Fruit fly (Drosophila melanogaster): ENCODE results near the gene CG7484.

CG7484 gene

dm6 chr3L:17615838-17616237 is 38.6 kb upstream of the CG7484 start:
- TF ChIP-seq Sin3A (optimal IDR thresholded peaks at IDR 0.05) (no peak), insv (optimal IDR thresholded peaks at IDR 0.05) (no peak), h (optimal IDR thresholded peaks at IDR 0.05) (no peak), psq (optimal IDR thresholded peaks at IDR 0.05) (no peak), Myc (optimal IDR thresholded peaks at IDR 0.05) (no peak), ttk (optimal IDR thresholded peaks at IDR 0.05) (no peak)

dm6 chr3L:17616876-17617279 is 37.5 kb upstream of the CG7484 start:
- no peak for TF ChIP-seq ttk (optimal IDR thresholded peaks at IDR 0.05)
- no peak for TF ChIP-seq h (optimal IDR thresholded peaks at IDR 0.05)
- no peak for TF ChIP-seq insv (optimal IDR thresholded peaks at IDR 0.05)
- TF ChIP-seq psq (optimal IDR thresholded peaks at IDR 0.05): no peak
- no peak for TF ChIP-seq Myc (optimal IDR thresholded peaks at IDR 0.05)
- TF ChIP-seq Sin3A (optimal IDR thresholded peaks at IDR 0.05): no peak

dm6 chr3L:17619209-17619705 is 35.2 kb upstream of the CG7484 start, which contains the start of gene Eip74EF:
Gene Eip74EF, minus strand, starts transcription at chr3L:17619325.
- TF ChIP-seq Myc (optimal IDR thresholded peaks at IDR 0.05) (no peak), insv (optimal IDR thresholded peaks at IDR 0.05) (no peak), ttk (optimal IDR thresholded peaks at IDR 0.05) (no peak), h (optimal IDR thresholded peaks at IDR 0.05) (no peak)

- TF ChIP-seq Sin3A (optimal IDR thresholded peaks at IDR 0.05) (no peak), psq (optimal IDR thresholded peaks at IDR 0.05) (no peak), ttk (optimal IDR thresholded peaks at IDR 0.05) (no peak), h (optimal IDR thresholded peaks at IDR 0.05) (no peak), insv (optimal IDR thresholded peaks at IDR 0.05) (no peak), Myc (optimal IDR thresholded peaks at IDR 0.05) (no peak)
These were observed 32.9 kb upstream of the CG7484 start, which contains the start of the genes Vps60 and anchor for dm6 chr3L:17621451-17621946. Gene Vps60, minus strand, starts transcription at chr3L:17621625. Gene anchor, plus strand, starts transcription at chr3L:17621824.

dm6 chr3L:17622081-17622850 is 32.2 kb upstream of the CG7484 start:
- TF ChIP-seq Myc (optimal IDR thresholded peaks at IDR 0.05) (no peak), psq (optimal IDR thresholded peaks at IDR 0.05) (no peak), insv (optimal IDR thresholded peaks at IDR 0.05) (no peak), Sin3A (optimal IDR thresholded peaks at IDR 0.05) (no peak), ttk (optimal IDR thresholded peaks at IDR 0.05) (no peak), h (optimal IDR thresholded peaks at IDR 0.05) (no peak)

dm6 chr3L:17622935-17623334 is 31.5 kb upstream of the CG7484 start:
- no peak for TF ChIP-seq Sin3A (optimal IDR thresholded peaks at IDR 0.05)
- no peak for TF ChIP-seq ttk (optimal IDR thresholded peaks at IDR 0.05)
- no peak for TF ChIP-seq h (optimal IDR thresholded peaks at IDR 0.05)
- TF ChIP-seq Myc (optimal IDR thresholded peaks at IDR 0.05): no peak
- TF ChIP-seq psq (optimal IDR thresholded peaks at IDR 0.05): no peak

- TF ChIP-seq Sin3A (optimal IDR thresholded peaks at IDR 0.05): no peak
- TF ChIP-seq h (optimal IDR thresholded peaks at IDR 0.05): no peak
- no peak for TF ChIP-seq Myc (optimal IDR thresholded peaks at IDR 0.05)
- no peak for TF ChIP-seq ttk (optimal IDR thresholded peaks at IDR 0.05)
- no peak for TF ChIP-seq insv (optimal IDR thresholded peaks at IDR 0.05)
- TF ChIP-seq psq (optimal IDR thresholded peaks at IDR 0.05): no peak
These were observed 30.1 kb upstream of the CG7484 start for dm6 chr3L:17624208-17624826.

dm6 chr3L:17625014-17625413 is 29.4 kb upstream of the CG7484 start:
- TF ChIP-seq insv (optimal IDR thresholded peaks at IDR 0.05): no peak

- no peak for TF ChIP-seq insv (optimal IDR thresholded peaks at IDR 0.05)
These were observed 28.8 kb upstream of the CG7484 start for dm6 chr3L:17625574-17626128.

dm6 chr3L:17631247-17631646 is 23.2 kb upstream of the CG7484 start:
- TF ChIP-seq insv (optimal IDR thresholded peaks at IDR 0.05) (no peak), h (optimal IDR thresholded peaks at IDR 0.05) (no peak), ttk (optimal IDR thresholded peaks at IDR 0.05) (no peak), Myc (optimal IDR thresholded peaks at IDR 0.05) (no peak), psq (optimal IDR thresholded peaks at IDR 0.05) (no peak), Sin3A (optimal IDR thresholded peaks at IDR 0.05) (no peak)

dm6 chr3L:17633142-17633541 is 21.3 kb upstream of the CG7484 start, which contains the start of gene CG7497:
Gene CG7497, plus strand, starts transcription at chr3L:17633449.
- TF ChIP-seq Sin3A (optimal IDR thresholded peaks at IDR 0.05): no peak
- TF ChIP-seq ttk (optimal IDR thresholded peaks at IDR 0.05): no peak
- no peak for TF ChIP-seq Myc (optimal IDR thresholded peaks at IDR 0.05)
- no peak for TF ChIP-seq h (optimal IDR thresholded peaks at IDR 0.05)
- no peak for TF ChIP-seq insv (optimal IDR thresholded peaks at IDR 0.05)
- no peak for TF ChIP-seq psq (optimal IDR thresholded peaks at IDR 0.05)

- TF ChIP-seq h (optimal IDR thresholded peaks at IDR 0.05): no peak
- TF ChIP-seq psq (optimal IDR thresholded peaks at IDR 0.05): no peak
- TF ChIP-seq insv (optimal IDR thresholded peaks at IDR 0.05): no peak
- TF ChIP-seq Sin3A (optimal IDR thresholded peaks at IDR 0.05): no peak
- TF ChIP-seq ttk (optimal IDR thresholded peaks at IDR 0.05): no peak
- TF ChIP-seq Myc (optimal IDR thresholded peaks at IDR 0.05): no peak
These were observed 16.6 kb upstream of the CG7484 start for dm6 chr3L:17637809-17638208.

Measured in Kc167 (cell line).